Worm (Caenorhabditis elegans): ENCODE measurements around the gene fcmt-1.

DNA sequence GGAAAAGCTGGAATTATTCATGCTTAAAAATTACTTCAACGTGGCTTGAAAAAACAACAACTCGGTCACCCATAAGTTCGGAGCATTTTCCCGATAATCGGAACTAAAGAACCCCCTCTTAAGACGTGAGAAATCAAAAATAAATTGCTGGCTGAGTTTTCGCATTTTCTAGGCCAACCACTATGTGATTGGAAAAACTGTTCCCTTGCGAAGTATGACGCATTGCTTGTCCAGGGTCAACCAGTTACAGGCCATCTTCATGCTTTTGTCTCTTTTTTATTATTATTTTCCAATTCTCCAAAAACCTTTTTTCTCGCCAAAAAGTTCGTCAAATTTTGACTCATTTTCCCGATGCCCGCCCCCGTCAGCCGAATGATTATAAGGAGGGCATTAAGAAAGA lies 10.7 kb upstream of the fcmt-1 start, which contains the start of gene F13D12.3:
- TF ChIP-seq scrt-1 (GFP tag; IDR thresholded peaks at IDR 0.05) (no peak), tra-4 (tag; optimal IDR thresholded peaks at IDR 0.05) (no peak), hnd-1 (tag; optimal IDR thresholded peaks at IDR 0.05) (no peak), ama-1 (optimal IDR thresholded peaks at IDR 0.05) (no peak), F13C5.2 (tag; optimal IDR thresholded peaks at IDR 0.05) (no peak), sea-1 (GFP tag; conservative IDR thresholded peaks at IDR 0.05) (no peak), B0310.2 (tag; optimal IDR thresholded peaks at IDR 0.05) (no peak), aly-1 (tag; optimal IDR thresholded peaks at IDR 0.05) (no peak), ets-7 (tag; optimal IDR thresholded peaks at IDR 0.05) (no peak), tbx-11 (GFP tag; IDR thresholded peaks at IDR 0.05) (no peak), ceh-13 (GFP tag; optimal IDR thresholded peaks at IDR 0.05) (no peak), hmbx-1 (tag; optimal IDR thresholded peaks at IDR 0.05) (no peak), tbx-37 (GFP tag; conservative IDR thresholded peaks at IDR 0.05) (no peak)

Data from whole organism, early embryonic.